Worm (Caenorhabditis elegans): ENCODE data around the gene C02E7.8.

- TF ChIP-seq dao-5 (tag; optimal IDR thresholded peaks at IDR 0.05), result no peak
- TF ChIP-seq him-1 (tag; optimal IDR thresholded peaks at IDR 0.05), result no peak
- no peak for TF ChIP-seq W03F9.2 (tag; optimal IDR thresholded peaks at IDR 0.05)
These were observed 44.3 kb upstream of the C02E7.8 start for ce11 chrV:4964671-4965420.
